Worm (Caenorhabditis elegans) whole organism, L3 larva: ENCODE data around the gene prx-5.

ENCODE experiments used
- ZK546.5 ChIP-seq: sonication (generic microtip); optimal IDR thresholded peaks from 2 replicates; lab custom pipeline; 2017; ENCODE audit warnings: missing biosample characterization, missing genetic modification characterization
- ama-1 ChIP-seq: fragments of 150-350 bp; optimal IDR thresholded peaks from 2 replicates; lab custom pipeline; 2018
- elt-3 ChIP-seq, 3 experiments: fragments of 150-350 bp in 1 of 3; sonication (generic microtip) in 2 of 3; optimal IDR thresholded peaks; 2 replicates in 2 of 3; 4 replicates in 1 of 3; lab custom pipeline; 2014 to 2017; ENCODE audit warnings: missing biosample characterization in 3 of 3, missing genetic modification characterization in 3 of 3
- nhr-12 ChIP-seq: fragments of 150-350 bp; optimal IDR thresholded peaks from 2 replicates; lab custom pipeline; 2014; ENCODE audit warnings: missing biosample characterization, missing genetic modification characterization
- nhr-23 ChIP-seq: fragments of 150-350 bp; optimal IDR thresholded peaks from 2 replicates; lab custom pipeline; 2014; ENCODE audit warnings: missing biosample characterization, missing genetic modification reagents, missing genetic modification characterization
- skn-1 ChIP-seq: fragments of 150-350 bp; optimal IDR thresholded peaks from 2 replicates; lab custom pipeline; 2014; ENCODE audit warnings: missing biosample characterization, missing genetic modification characterization
- unc-39 ChIP-seq: sonication (generic microtip); optimal IDR thresholded peaks from 4 replicates; lab custom pipeline; 2017; ENCODE audit warnings: missing biosample characterization, missing genetic modification characterization
- ztf-4 ChIP-seq: fragments of 150-350 bp; optimal IDR thresholded peaks from 2 replicates; lab custom pipeline; 2014; ENCODE audit warnings: missing biosample characterization, missing genetic modification characterization

ce11 chrII:8750056-8750455 lies 45.4 kb downstream of the prx-5 start:
- TF ChIP-seq skn-1 (tag; lab: Kevin White, UChicago) = no peak
- no peak for TF ChIP-seq ama-1
- TF ChIP-seq ztf-4 (tag; lab: Kevin White, UChicago) = no peak
- TF ChIP-seq nhr-12 (tag; lab: Kevin White, UChicago) = no peak
- TF ChIP-seq ZK546.5 (tag; lab: Kevin White, UChicago) = no peak
- TF ChIP-seq unc-39 (tag; lab: Kevin White, UChicago) = no peak
- TF ChIP-seq elt-3 (tag; optimal IDR thresholded peaks at IDR 0.05; lab: Kevin White, UChicago) = no peak
- TF ChIP-seq nhr-23 = peak; percentile 13
